Fruit fly (Drosophila melanogaster): ENCODE data around the gene CG31464.
A peak's percentile ranks its signal among the peaks of the same experiment; 100 is the strongest.

Gene CG31464

DNA sequence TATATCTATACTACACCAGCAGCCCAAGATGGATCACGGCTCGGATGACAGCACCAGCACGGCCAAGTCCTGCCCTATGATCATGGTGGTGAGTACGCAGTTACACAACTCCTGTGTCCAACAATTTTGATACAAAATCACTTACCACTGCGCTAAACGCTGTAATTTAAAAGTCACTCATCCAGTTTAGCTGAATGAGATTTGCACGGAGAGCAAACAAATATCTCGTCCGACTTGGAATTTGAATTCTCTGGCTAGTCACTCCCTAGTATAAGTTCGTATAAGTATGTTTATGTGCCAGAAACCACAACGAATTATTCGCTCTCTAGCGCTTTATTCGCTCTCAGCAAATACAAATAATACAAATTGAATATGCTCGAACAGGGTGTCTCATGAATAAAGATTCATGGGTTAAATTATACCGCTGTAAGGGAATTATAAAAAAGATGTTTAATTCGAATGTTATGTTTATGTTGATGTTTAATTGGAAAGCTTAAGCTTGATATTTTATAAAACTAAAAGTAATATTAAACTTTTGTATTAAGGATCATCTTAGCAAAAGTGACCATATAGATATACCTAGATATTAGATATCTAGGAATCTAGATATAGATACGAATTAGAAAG lies 26.8 kb downstream of the CG31464 start (continued):
- TF ChIP-seq CG2120 (GFP tag; optimal IDR thresholded peaks at IDR 0.05): peak; percentile 61
- TF ChIP-seq CG6813 (GFP tag; optimal IDR thresholded peaks at IDR 0.05): peak; percentile 46
- peak; percentile 68 for TF ChIP-seq CG10366 (GFP tag; IDR thresholded peaks at IDR 0.05)
- peak; percentile 12 for TF ChIP-seq CG12659 (GFP tag; optimal IDR thresholded peaks at IDR 0.05)
- peak; percentile 35 for TF ChIP-seq Meics (GFP tag; optimal IDR thresholded peaks at IDR 0.05)
- peak; percentile 49 for TF ChIP-seq grau (tag; optimal IDR thresholded peaks at IDR 0.05)

- TF ChIP-seq Dad (GFP tag; optimal IDR thresholded peaks at IDR 0.05): no peak
- TF ChIP-seq Sox102F (GFP tag; optimal IDR thresholded peaks at IDR 0.05): no peak
- no peak for TF ChIP-seq Bteb2 (GFP tag; optimal IDR thresholded peaks at IDR 0.05)
- no peak for TF ChIP-seq CrebB (tag; optimal IDR thresholded peaks at IDR 0.05)
- no peak for TF ChIP-seq peb (GFP tag; IDR thresholded peaks at IDR 0.05)
- TF ChIP-seq CG6791 (GFP tag; IDR thresholded peaks at IDR 0.05; ENCODE audit: partially characterized antibody): no peak
- TF ChIP-seq Lim3 (GFP tag; IDR thresholded peaks at IDR 0.05): no peak
- TF ChIP-seq twi (tag; optimal IDR thresholded peaks at IDR 0.05): no peak
- no peak for TF ChIP-seq run (tag; optimal IDR thresholded peaks at IDR 0.05)
- TF ChIP-seq Fer2 (tag; optimal IDR thresholded peaks at IDR 0.05): no peak
- TF ChIP-seq Bdp1 (GFP tag; optimal IDR thresholded peaks at IDR 0.05): no peak
Measured at dm6 chr3R:8321447-8321846, 30.4 kb downstream of the CG31464 start, which contains the start of gene Or85a. Gene Or85a (plus strand): TSS chr3R:8321747.

dm6 chr3R:8324016-8324415 lies 33.0 kb downstream of the CG31464 start, which contains the start of gene CG7443:
Gene CG7443 (plus strand): TSS chr3R:8324316.
- no peak for TF ChIP-seq CG12659 (GFP tag; optimal IDR thresholded peaks at IDR 0.05)
- TF ChIP-seq yki (optimal IDR thresholded peaks at IDR 0.05): no peak
- no peak for TF ChIP-seq HmgZ (tag; optimal IDR thresholded peaks at IDR 0.05)
- TF ChIP-seq odd (GFP tag; optimal IDR thresholded peaks at IDR 0.05): no peak
- TF ChIP-seq HLH3B (GFP tag; IDR thresholded peaks at IDR 0.05): no peak
- TF ChIP-seq Mes4 (GFP tag; optimal IDR thresholded peaks at IDR 0.05): no peak
- no peak for TF ChIP-seq bigmax (GFP tag; optimal IDR thresholded peaks at IDR 0.05)

DNA sequence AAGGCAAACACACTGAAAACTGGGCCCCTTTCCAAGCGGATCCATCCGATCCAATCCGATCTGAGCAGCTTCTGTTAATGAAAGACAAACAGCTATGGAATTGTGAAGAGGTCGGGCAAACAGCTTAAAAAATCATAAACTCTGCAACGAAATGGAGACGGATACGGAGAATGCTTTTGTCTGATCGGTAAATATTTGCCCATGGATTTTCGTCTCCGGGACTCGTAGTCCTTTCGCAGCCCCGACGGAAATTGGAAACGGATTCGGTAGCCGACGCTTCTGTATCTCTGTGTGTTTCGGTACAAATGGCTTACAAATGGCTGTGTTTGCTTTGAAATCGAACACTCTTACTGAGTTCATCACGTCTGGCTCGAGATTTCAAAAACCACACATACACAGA lies 35.8 kb downstream of the CG31464 start:
- TF ChIP-seq kni (GFP tag; optimal IDR thresholded peaks at IDR 0.05) (peak; percentile 23), NC2α (GFP tag; optimal IDR thresholded peaks at IDR 0.05) (no peak), CG15696 (tag; optimal IDR thresholded peaks at IDR 0.05) (peak; percentile 39), GATAe (GFP tag; conservative IDR thresholded peaks at IDR 0.05) (no peak), NfI (GFP tag; optimal IDR thresholded peaks at IDR 0.05) (no peak), fd102C (GFP tag; optimal IDR thresholded peaks at IDR 0.05) (peak; percentile 57), CG9727 (GFP tag; optimal IDR thresholded peaks at IDR 0.05) (peak; percentile 20), tll (GFP tag; optimal IDR thresholded peaks at IDR 0.05) (peak in 1 of 2 experiments; percentile 85), Sry-β (GFP tag; optimal IDR thresholded peaks at IDR 0.05) (no peak), CG2678 (tag; optimal IDR thresholded peaks at IDR 0.05) (no peak), zen (tag; optimal IDR thresholded peaks at IDR 0.05) (peak; percentile 6), ac (GFP tag; optimal IDR thresholded peaks at IDR 0.05) (peak; percentile 36), Bteb2 (GFP tag; optimal IDR thresholded peaks at IDR 0.05) (no peak)
